Fruit fly (Drosophila melanogaster) whole organism, prepupa: ENCODE measurements around the gene CG15403.

ENCODE experiments used
- CG15336 ChIP-seq: fragments of 200-800 bp; sonication (Bioruptor generic); IDR thresholded peaks from 2 replicates; pipeline ENCODE4 v1.3.6; 2022; ENCODE audit warnings: missing biosample characterization, missing genetic modification characterization
- CG1621 ChIP-seq: fragments of 200-800 bp; sonication (Bioruptor generic); optimal IDR thresholded peaks from 3 replicates; lab custom pipeline; 2018; ENCODE audit warnings: missing biosample characterization, mild to moderate bottlenecking, missing genetic modification characterization
- CG31627 ChIP-seq: fragments of 200-800 bp; sonication (Bioruptor generic); optimal IDR thresholded peaks from 3 replicates; lab custom pipeline; 2016; ENCODE audit warnings: missing biosample characterization, missing genetic modification characterization
- CG4318 ChIP-seq: fragments of 200-800 bp; sonication (Bioruptor generic); optimal IDR thresholded peaks from 3 replicates; lab custom pipeline; 2017; ENCODE audit warnings: missing biosample characterization, mild to moderate bottlenecking, missing genetic modification characterization
- CG9139 ChIP-seq: fragments of 200-800 bp; sonication (Bioruptor generic); optimal IDR thresholded peaks from 3 replicates; lab custom pipeline; 2017; ENCODE audit warnings: missing biosample characterization, mild to moderate bottlenecking, missing genetic modification characterization
- Gug ChIP-seq: fragments of 200-800 bp; sonication (Bioruptor generic); IDR thresholded peaks from 2 replicates; pipeline ENCODE4 v1.3.6; 2022; ENCODE audit warnings: missing biosample characterization, missing genetic modification characterization
- Smox ChIP-seq: fragments of 200-800 bp; sonication (Bioruptor generic); optimal IDR thresholded peaks from 3 replicates; lab custom pipeline; 2016; ENCODE audit warnings: missing biosample characterization, missing genetic modification characterization
- acj6 ChIP-seq: fragments of 200-800 bp; sonication (Bioruptor generic); optimal IDR thresholded peaks from 3 replicates; lab custom pipeline; 2016; ENCODE audit warnings: missing biosample characterization, missing genetic modification characterization
- dsx ChIP-seq: fragments of 200-800 bp; optimal IDR thresholded peaks from 3 replicates; lab custom pipeline; 2019; ENCODE audit warnings: missing biosample characterization, mild to moderate bottlenecking, missing genetic modification characterization, moderate library complexity; ENCODE audit not compliant: poor library complexity, severe bottlenecking
- fd59A ChIP-seq: fragments of 200-800 bp; sonication (Bioruptor generic); optimal IDR thresholded peaks from 2 replicates; lab custom pipeline; 2017; ENCODE audit warnings: missing biosample characterization, mild to moderate bottlenecking, missing genetic modification characterization, missing genetic modification reagents
- svp ChIP-seq: fragments of 200-800 bp; sonication (Bioruptor generic); peaks from one replicate; lab custom pipeline; 2016; ENCODE audit warnings: missing biosample characterization, missing genetic modification characterization

DNA sequence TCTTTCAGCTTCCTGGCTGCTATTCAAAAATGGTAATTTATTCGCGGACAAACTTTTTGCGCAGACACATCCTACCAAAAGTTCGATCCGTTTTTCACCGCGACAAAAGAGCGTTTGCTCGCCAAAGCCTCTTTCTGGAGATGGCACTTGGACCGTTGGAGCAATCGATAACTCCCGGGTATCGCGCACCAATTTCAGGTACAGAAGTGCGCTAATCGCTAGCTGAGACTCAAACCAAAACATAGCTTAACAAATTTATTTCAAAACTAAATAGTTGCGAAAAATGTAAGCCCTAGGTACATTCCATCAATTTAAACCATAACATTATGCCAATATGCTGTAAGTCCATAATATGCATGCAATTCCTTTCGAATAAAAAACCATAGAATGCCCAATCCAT lies 16.3 kb downstream of the CG15403 start, which contains the start of gene toc:
- no peak for TF ChIP-seq CG31627 (GFP tag; lab: Kevin White, UChicago)
- no peak for TF ChIP-seq svp
- no peak for TF ChIP-seq fd59A
- no peak for TF ChIP-seq acj6 (GFP tag; lab: Kevin White, UChicago)
- no peak for TF ChIP-seq Gug (GFP tag; lab: Robert Waterston, UW)
- no peak for TF ChIP-seq CG4318
- TF ChIP-seq dsx = peak; percentile 42
- TF ChIP-seq CG1621 (tag; lab: Kevin White, UChicago) = no peak
- TF ChIP-seq Smox (GFP tag; lab: Kevin White, UChicago) = no peak
- no peak for TF ChIP-seq CG9139 (GFP tag; lab: Kevin White, UChicago)
- TF ChIP-seq CG15336 = 0 out of 2 replicates have a peak, but pooled peaks have one; percentile 8
